Comparison of ENCODE assay signal across 1 fruit fly cellular context in genomic region chrX:15080780-15081402, dm6.
TF ChIP-seq lines count a peak whose summit lies in the region.

Gene CG33177, plus strand, starts transcription at chrX:15081367.

TF ChIP-seq in whole organism, embryonic, 481 proteins besides CTCF, POLR2A, EP300 and RAD21 (continued from another document and continues in another):
- TF ChIP-seq dati (GFP tag; IDR thresholded peaks at IDR 0.05; lab: Robert Waterston, UW) (no peak), HmgZ (tag; optimal IDR thresholded peaks at IDR 0.05; lab: Kevin White, UChicago) (peak; percentile 28), Dad (GFP tag; optimal IDR thresholded peaks at IDR 0.05; lab: Kevin White, UChicago) (no peak), phol (tag; optimal IDR thresholded peaks at IDR 0.05; lab: Kevin White, UChicago) (peak; percentile 55), B-H2 (GFP tag; optimal IDR thresholded peaks at IDR 0.05; lab: Kevin White, UChicago) (peak; percentile 39), Hmx (GFP tag; optimal IDR thresholded peaks at IDR 0.05; lab: Kevin White, UChicago) (no peak), wek (GFP tag; optimal IDR thresholded peaks at IDR 0.05; lab: Kevin White, UChicago) (no peak), CG7556 (GFP tag; optimal IDR thresholded peaks at IDR 0.05; lab: Kevin White, UChicago) (no peak), NC2β (GFP tag; optimal IDR thresholded peaks at IDR 0.05; lab: Kevin White, UChicago) (no peak), pros (GFP tag; optimal IDR thresholded peaks at IDR 0.05; lab: Kevin White, UChicago) (no peak), tin (GFP tag; optimal IDR thresholded peaks at IDR 0.05; lab: Kevin White, UChicago) (no peak), grau (tag; optimal IDR thresholded peaks at IDR 0.05; lab: Kevin White, UChicago) (peak; percentile 29), nerfin-2 (GFP tag; IDR thresholded peaks at IDR 0.05; lab: Robert Waterston, UW; ENCODE audit: partially characterized antibody) (no peak), Ssrp (tag; optimal IDR thresholded peaks at IDR 0.05; lab: Kevin White, UChicago) (no peak), exex (tag; optimal IDR thresholded peaks at IDR 0.05; lab: Kevin White, UChicago) (peak; percentile 91), CG9609 (GFP tag; optimal IDR thresholded peaks at IDR 0.05; lab: Kevin White, UChicago) (no peak), bsh (GFP tag; optimal IDR thresholded peaks at IDR 0.05; lab: Kevin White, UChicago) (no peak), cg (GFP tag; optimal IDR thresholded peaks at IDR 0.05; lab: Kevin White, UChicago) (no peak), CG34376 (GFP tag; optimal IDR thresholded peaks at IDR 0.05; lab: Kevin White, UChicago) (peak; percentile 71), Optix (GFP tag; IDR thresholded peaks at IDR 0.05; lab: Robert Waterston, UW) (no peak), hth (optimal IDR thresholded peaks at IDR 0.05; lab: Kevin White, UChicago) (no peak), CG17912 (GFP tag; optimal IDR thresholded peaks at IDR 0.05; lab: Kevin White, UChicago) (peak; percentile 56), vvl (GFP tag; IDR thresholded peaks at IDR 0.05; lab: Robert Waterston, UW) (peak; percentile 34; the same call in 1 of the 2 replicates), slp2 (GFP tag; optimal IDR thresholded peaks at IDR 0.05; lab: Kevin White, UChicago) (no peak), chm (GFP tag; IDR thresholded peaks at IDR 0.05; lab: Robert Waterston, UW) (no peak), CG8478 (optimal IDR thresholded peaks at IDR 0.05; lab: Kevin White, UChicago) (no peak), CG17359 (tag; optimal IDR thresholded peaks at IDR 0.05; lab: Kevin White, UChicago) (peak; percentile 37), otp (GFP tag; IDR thresholded peaks at IDR 0.05; lab: Robert Waterston, UW) (no peak), CG2120 (GFP tag; optimal IDR thresholded peaks at IDR 0.05; lab: Kevin White, UChicago) (peak; percentile 27), pho (GFP tag; optimal IDR thresholded peaks at IDR 0.05; lab: Kevin White, UChicago) (peak; percentile 12), Sox100B (GFP tag; optimal IDR thresholded peaks at IDR 0.05; lab: Kevin White, UChicago) (no peak), Rfx (GFP tag; IDR thresholded peaks at IDR 0.05; lab: Robert Waterston, UW) (peak; percentile 53; the same call in 1 of the 2 replicates), cad (GFP tag; optimal IDR thresholded peaks at IDR 0.05; lab: Kevin White, UChicago) (no peak), Pdp1 (GFP tag; optimal IDR thresholded peaks at IDR 0.05; lab: Kevin White, UChicago) (peak; percentile 10 to 84), CG1602 (GFP tag; optimal IDR thresholded peaks at IDR 0.05; lab: Kevin White, UChicago) (no peak), CG13894 (tag; optimal IDR thresholded peaks at IDR 0.05; lab: Kevin White, UChicago) (no peak), CG12744 (GFP tag; optimal IDR thresholded peaks at IDR 0.05; lab: Kevin White, UChicago) (no peak), Antp (GFP tag; optimal IDR thresholded peaks at IDR 0.05; lab: Kevin White, UChicago) (no peak), aop (GFP tag; IDR thresholded peaks at IDR 0.05; lab: Robert Waterston, UW) (no peak), lilli (GFP tag; optimal IDR thresholded peaks at IDR 0.05; lab: Kevin White, UChicago) (peak; percentile 40), run (tag; optimal IDR thresholded peaks at IDR 0.05; lab: Kevin White, UChicago) (peak; percentile 23), Trl (optimal IDR thresholded peaks at IDR 0.05; lab: Kevin White, UChicago) (no peak), Trl (GFP tag; optimal IDR thresholded peaks at IDR 0.05; lab: Kevin White, UChicago) (no peak), CG4707 (GFP tag; optimal IDR thresholded peaks at IDR 0.05; lab: Kevin White, UChicago) (no peak), Adf1 (GFP tag; IDR thresholded peaks at IDR 0.05; lab: Robert Waterston, UW) (no peak), CG16863 (GFP tag; optimal IDR thresholded peaks at IDR 0.05; lab: Kevin White, UChicago) (no peak), corto (GFP tag; optimal IDR thresholded peaks at IDR 0.05; lab: Kevin White, UChicago) (no peak), CG9727 (GFP tag; optimal IDR thresholded peaks at IDR 0.05; lab: Kevin White, UChicago) (no peak), NFAT (GFP tag; IDR thresholded peaks at IDR 0.05; lab: Robert Waterston, UW) (0 out of 2 replicates have a peak, but pooled peaks have one; percentile 24), CG14860 (GFP tag; IDR thresholded peaks at IDR 0.05; lab: Robert Waterston, UW; ENCODE audit: partially characterized antibody) (no peak), CG33213 (GFP tag; optimal IDR thresholded peaks at IDR 0.05; lab: Kevin White, UChicago) (no peak), Hey (tag; optimal IDR thresholded peaks at IDR 0.05; lab: Kevin White, UChicago) (no peak), Neu2 (GFP tag; optimal IDR thresholded peaks at IDR 0.05; lab: Kevin White, UChicago; ENCODE audit: borderline replicate concordance) (no peak), CG10654 (GFP tag; optimal IDR thresholded peaks at IDR 0.05; lab: Kevin White, UChicago) (no peak), kay (GFP tag; optimal IDR thresholded peaks at IDR 0.05; lab: Kevin White, UChicago) (no peak), CG14710 (tag; optimal IDR thresholded peaks at IDR 0.05; lab: Kevin White, UChicago) (peak; percentile 10), amos (GFP tag; IDR thresholded peaks at IDR 0.05; lab: Robert Waterston, UW; ENCODE audit: partially characterized antibody) (0 out of 2 replicates have a peak, but pooled peaks have one; percentile 10), Nf-YA (GFP tag; IDR thresholded peaks at IDR 0.05; lab: Robert Waterston, UW) (no peak), CG17568 (GFP tag; optimal IDR thresholded peaks at IDR 0.05; lab: Kevin White, UChicago) (no peak), CG12104 (GFP tag; optimal IDR thresholded peaks at IDR 0.05; lab: Kevin White, UChicago) (no peak), zf30C (GFP tag; optimal IDR thresholded peaks at IDR 0.05; lab: Kevin White, UChicago) (no peak), gsb-n (tag; optimal IDR thresholded peaks at IDR 0.05; lab: Kevin White, UChicago) (no peak), CG11247 (GFP tag; IDR thresholded peaks at IDR 0.05; lab: Robert Waterston, UW) (no peak), Bteb2 (GFP tag; optimal IDR thresholded peaks at IDR 0.05; lab: Kevin White, UChicago) (no peak), Eip74EF (GFP tag; optimal IDR thresholded peaks at IDR 0.05; lab: Kevin White, UChicago) (peak in 1 of 2 experiments; percentile 34), Myb (GFP tag; optimal IDR thresholded peaks at IDR 0.05; lab: Kevin White, UChicago) (peak; percentile 82), NfI (GFP tag; optimal IDR thresholded peaks at IDR 0.05; lab: Kevin White, UChicago) (peak; percentile 14), CG4424 (GFP tag; optimal IDR thresholded peaks at IDR 0.05; lab: Kevin White, UChicago) (no peak), CHES-1-like (GFP tag; optimal IDR thresholded peaks at IDR 0.05; lab: Kevin White, UChicago) (no peak), gce (GFP tag; IDR thresholded peaks at IDR 0.05; lab: Robert Waterston, UW) (no peak), prd (optimal IDR thresholded peaks at IDR 0.05; lab: Kevin White, UChicago) (no peak), prd (GFP tag; IDR thresholded peaks at IDR 0.05; lab: Robert Waterston, UW) (no peak), CG10366 (GFP tag; IDR thresholded peaks at IDR 0.05; lab: Robert Waterston, UW) (no peak), TFAM (GFP tag; optimal IDR thresholded peaks at IDR 0.05; lab: Kevin White, UChicago) (no peak), Oaz (GFP tag; IDR thresholded peaks at IDR 0.05; lab: Robert Waterston, UW) (no peak), esg (GFP tag; conservative IDR thresholded peaks at IDR 0.05; lab: Robert Waterston, UW) (no peak), CG17361 (GFP tag; IDR thresholded peaks at IDR 0.05; lab: Robert Waterston, UW) (no peak), gem (tag; optimal IDR thresholded peaks at IDR 0.05; lab: Kevin White, UChicago) (peak; percentile 26), CG34224 (GFP tag; IDR thresholded peaks at IDR 0.05; lab: Robert Waterston, UW; ENCODE audit: partially characterized antibody) (no peak), MESR4 (GFP tag; optimal IDR thresholded peaks at IDR 0.05; lab: Kevin White, UChicago) (no peak), lmd (GFP tag; IDR thresholded peaks at IDR 0.05; lab: Robert Waterston, UW) (0 out of 2 replicates have a peak, but pooled peaks have one; percentile 12), chif (GFP tag; optimal IDR thresholded peaks at IDR 0.05; lab: Kevin White, UChicago) (peak in 1 of 2 experiments; percentile 35), rib (GFP tag; IDR thresholded peaks at IDR 0.05; lab: Robert Waterston, UW) (no peak), CG12155 (GFP tag; optimal IDR thresholded peaks at IDR 0.05; lab: Kevin White, UChicago) (no peak), PHDP (tag; optimal IDR thresholded peaks at IDR 0.05; lab: Kevin White, UChicago) (peak; percentile 35), CG13424 (tag; optimal IDR thresholded peaks at IDR 0.05; lab: Kevin White, UChicago) (peak; percentile 21), CG8290 (GFP tag; optimal IDR thresholded peaks at IDR 0.05; lab: Kevin White, UChicago) (peak; percentile 43), CG8290 (tag; optimal IDR thresholded peaks at IDR 0.05; lab: Kevin White, UChicago) (peak in 1 of 2 experiments; percentile 8), CG18262 (tag; optimal IDR thresholded peaks at IDR 0.05; lab: Kevin White, UChicago) (peak; percentile 23), Atf6 (GFP tag; IDR thresholded peaks at IDR 0.05; lab: Robert Waterston, UW) (no peak), lab (GFP tag; optimal IDR thresholded peaks at IDR 0.05; lab: Kevin White, UChicago) (peak; percentile 44), btn (GFP tag; optimal IDR thresholded peaks at IDR 0.05; lab: Kevin White, UChicago) (no peak), CG17328 (GFP tag; IDR thresholded peaks at IDR 0.05; lab: Robert Waterston, UW) (peak; percentile 21; the same call in 1 of the 2 replicates), Atf-2 (GFP tag; optimal IDR thresholded peaks at IDR 0.05; lab: Kevin White, UChicago) (no peak), repo (GFP tag; optimal IDR thresholded peaks at IDR 0.05; lab: Kevin White, UChicago) (no peak), twi (tag; optimal IDR thresholded peaks at IDR 0.05; lab: Kevin White, UChicago) (no peak), Scr (GFP tag; IDR thresholded peaks at IDR 0.05; lab: Robert Waterston, UW; ENCODE audit: partially characterized antibody) (no peak), CG30403 (GFP tag; optimal IDR thresholded peaks at IDR 0.05; lab: Kevin White, UChicago) (peak; percentile 14), CG3065 (GFP tag; optimal IDR thresholded peaks at IDR 0.05; lab: Kevin White, UChicago) (no peak), abd-A (tag; optimal IDR thresholded peaks at IDR 0.05; lab: Kevin White, UChicago) (peak; percentile 30), CG7839 (tag; optimal IDR thresholded peaks at IDR 0.05; lab: Kevin White, UChicago) (peak; percentile 44), Ets97D (GFP tag; optimal IDR thresholded peaks at IDR 0.05; lab: Kevin White, UChicago) (peak; percentile 18), CG12769 (tag; optimal IDR thresholded peaks at IDR 0.05; lab: Kevin White, UChicago) (peak; percentile 9), ttk (GFP tag; IDR thresholded peaks at IDR 0.05; lab: Robert Waterston, UW) (no peak), ara (GFP tag; IDR thresholded peaks at IDR 0.05; lab: Robert Waterston, UW) (no peak), Ets65A (GFP tag; lab: Kevin White, UChicago) (peak; percentile 37), CG2875 (GFP tag; optimal IDR thresholded peaks at IDR 0.05; lab: Kevin White, UChicago) (no peak), al (GFP tag; IDR thresholded peaks at IDR 0.05; lab: Robert Waterston, UW) (no peak), Ptx1 (GFP tag; IDR thresholded peaks at IDR 0.05; lab: Robert Waterston, UW) (no peak; the same call in 1 of the 2 replicates), ken (GFP tag; IDR thresholded peaks at IDR 0.05; lab: Robert Waterston, UW) (no peak), CG10979 (tag; optimal IDR thresholded peaks at IDR 0.05; lab: Kevin White, UChicago) (peak; percentile 58), org-1 (GFP tag; optimal IDR thresholded peaks at IDR 0.05; lab: Kevin White, UChicago) (no peak), Max (GFP tag; optimal IDR thresholded peaks at IDR 0.05; lab: Kevin White, UChicago) (no peak), CG6813 (GFP tag; optimal IDR thresholded peaks at IDR 0.05; lab: Kevin White, UChicago) (no peak), fd64A (GFP tag; optimal IDR thresholded peaks at IDR 0.05; lab: Kevin White, UChicago) (no peak), ssp (GFP tag; IDR thresholded peaks at IDR 0.05; lab: Robert Waterston, UW) (no peak), ro (GFP tag; IDR thresholded peaks at IDR 0.05; lab: Robert Waterston, UW) (no peak), gsb (GFP tag; IDR thresholded peaks at IDR 0.05; lab: Robert Waterston, UW) (no peak), CG9932 (GFP tag; IDR thresholded peaks at IDR 0.05; lab: Robert Waterston, UW) (peak; percentile 22; the same call in 1 of the 2 replicates), ranshi (GFP tag; IDR thresholded peaks at IDR 0.05; lab: Robert Waterston, UW) (no peak), D19A (tag; optimal IDR thresholded peaks at IDR 0.05; lab: Kevin White, UChicago) (no peak), CG5245 (GFP tag; optimal IDR thresholded peaks at IDR 0.05; lab: Kevin White, UChicago) (peak; percentile 6), Gsc (GFP tag; IDR thresholded peaks at IDR 0.05; lab: Robert Waterston, UW) (no peak), cwo (GFP tag; optimal IDR thresholded peaks at IDR 0.05; lab: Kevin White, UChicago) (no peak), BtbVII (GFP tag; optimal IDR thresholded peaks at IDR 0.05; lab: Kevin White, UChicago) (no peak), CG7357 (GFP tag; IDR thresholded peaks at IDR 0.05; lab: Robert Waterston, UW) (no peak), Abd-B (GFP tag; optimal IDR thresholded peaks at IDR 0.05; lab: Kevin White, UChicago) (peak; percentile 9), CG32532 (GFP tag; IDR thresholded peaks at IDR 0.05; lab: Robert Waterston, UW) (peak; percentile 21; the same call in 1 of the 2 replicates), br (optimal IDR thresholded peaks at IDR 0.05; lab: Kevin White, UChicago) (no peak), yki (optimal IDR thresholded peaks at IDR 0.05; lab: Kevin White, UChicago) (no peak), toy (GFP tag; IDR thresholded peaks at IDR 0.05; lab: Robert Waterston, UW) (no peak), CG31224 (GFP tag; IDR thresholded peaks at IDR 0.05; lab: Robert Waterston, UW) (no peak), sc (optimal IDR thresholded peaks at IDR 0.05; lab: Kevin White, UChicago) (no peak), sc (GFP tag; optimal IDR thresholded peaks at IDR 0.05; lab: Kevin White, UChicago) (no peak), CG13775 (GFP tag; optimal IDR thresholded peaks at IDR 0.05; lab: Kevin White, UChicago) (no peak), fru (optimal IDR thresholded peaks at IDR 0.05; lab: Kevin White, UChicago) (no peak), Spps (tag; optimal IDR thresholded peaks at IDR 0.05; lab: Kevin White, UChicago) (no peak)
